Fruit fly (Drosophila melanogaster): ENCODE data around the gene CG14805.

DNA sequence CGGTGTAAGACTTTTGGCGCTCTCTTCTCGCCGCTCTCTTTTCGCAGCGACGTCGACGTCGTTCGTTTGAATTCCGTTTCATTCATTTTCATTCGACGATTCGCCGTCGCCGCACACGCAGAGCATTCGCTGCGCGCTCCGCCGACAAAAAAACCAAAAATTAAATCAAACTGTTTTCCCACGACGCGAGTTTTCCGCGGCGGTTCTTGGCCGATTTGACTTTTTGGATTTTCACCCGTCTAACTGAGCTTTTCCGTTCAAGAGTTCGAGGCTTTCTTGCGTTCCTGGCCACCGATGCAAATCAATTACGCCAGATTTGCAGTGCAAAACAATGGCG, 45.9 kb upstream of the CG14805 start:
- TF ChIP-seq usp (GFP tag; optimal IDR thresholded peaks at IDR 0.05) (no peak), psq (optimal IDR thresholded peaks at IDR 0.05) (no peak)

Measured in whole organism.